Worm (Caenorhabditis elegans): ENCODE data around the gene madf-9.

DNA sequence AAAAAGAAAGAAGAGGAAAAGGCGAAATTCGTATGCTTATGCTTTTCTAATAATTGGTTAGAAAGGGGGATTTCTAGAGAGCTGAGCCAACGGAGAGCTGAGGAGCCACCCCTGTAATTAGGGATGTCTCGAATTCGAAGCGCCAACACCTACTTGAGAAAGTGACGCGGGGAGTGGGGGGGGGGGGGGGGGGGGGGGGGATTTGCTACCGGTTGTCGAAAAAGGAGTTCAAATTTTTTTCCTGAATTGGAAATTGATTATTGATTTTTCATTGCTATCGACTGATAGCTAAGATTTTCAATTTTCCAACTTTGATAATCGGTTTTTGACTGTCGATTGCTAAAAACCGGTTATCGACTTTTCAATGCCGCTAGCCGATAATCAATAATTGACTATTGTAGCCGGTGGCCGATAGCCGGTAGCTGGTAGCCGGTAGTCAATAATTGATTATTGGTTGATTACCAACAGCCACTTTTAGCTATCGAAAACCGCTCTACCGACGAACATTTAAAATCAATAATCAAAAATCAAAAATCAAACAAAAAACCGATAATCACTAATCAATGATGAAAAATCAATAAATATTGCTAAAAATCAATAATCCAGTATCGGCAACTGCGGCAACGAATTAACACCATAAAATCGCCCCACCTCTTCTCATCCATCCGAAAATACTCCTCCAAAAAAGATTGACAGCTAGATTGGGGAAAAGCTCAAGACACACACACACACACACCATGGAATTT lies 7.8 kb upstream of the madf-9 start:
- no peak for TF ChIP-seq ama-1 (optimal IDR thresholded peaks at IDR 0.05)
- TF ChIP-seq tra-4 (tag; optimal IDR thresholded peaks at IDR 0.05): no peak
- TF ChIP-seq ceh-36 (tag; optimal IDR thresholded peaks at IDR 0.05): no peak
- no peak for TF ChIP-seq flt-1 (GFP tag; IDR thresholded peaks at IDR 0.05)

Data from whole organism, early embryonic.